Worm (Caenorhabditis elegans): ENCODE results near the gene pax-2.

DNA sequence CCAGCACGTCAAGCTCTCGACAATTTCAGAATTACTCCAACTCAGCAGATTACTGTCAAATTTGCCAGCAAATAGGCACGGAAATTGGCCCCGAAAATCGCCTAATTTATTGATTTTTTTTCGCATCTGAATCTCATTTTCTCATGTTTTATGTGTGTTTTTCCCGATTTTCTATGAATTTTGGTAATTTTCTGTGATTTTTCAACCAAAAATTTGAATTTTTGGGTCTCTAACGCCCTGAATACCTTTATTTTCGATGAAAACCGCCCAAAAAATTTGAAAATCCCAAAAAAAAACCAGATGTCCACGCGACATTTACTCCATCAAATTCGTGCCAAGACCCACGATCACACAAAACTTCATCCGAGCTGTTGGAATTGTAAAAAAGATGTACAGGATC, 28.1 kb downstream of the pax-2 start, which contains the start of gene dnj-15:
- TF ChIP-seq mel-28 (tag; optimal IDR thresholded peaks at IDR 0.05; ENCODE audit: borderline replicate concordance) (no peak), K11D2.4 (GFP tag; IDR thresholded peaks at IDR 0.05) (no peak), K12H6.12 (tag; optimal IDR thresholded peaks at IDR 0.05) (no peak), ztf-22 (GFP tag; optimal IDR thresholded peaks at IDR 0.05) (no peak), D2030.7 (GFP tag; IDR thresholded peaks at IDR 0.05) (no peak), egl-18 (GFP tag; IDR thresholded peaks at IDR 0.05) (no peak)

All from whole organism, young adult.